Worm (Caenorhabditis elegans) whole organism, L1 larva: Measurements from ENCODE around the gene C13B4.1.

Experiments used
- Y116A8C.19 ChIP-seq: sonication (generic microtip); optimal IDR thresholded peaks from 2 replicates; lab custom pipeline; 2016; ENCODE audit warnings: missing compliant biosample characterization, missing genetic modification characterization, borderline replicate concordance
- aha-1 ChIP-seq: fragments of 150-350 bp; optimal IDR thresholded peaks from 2 replicates; lab custom pipeline; 2014; ENCODE audit warnings: missing biosample characterization, missing genetic modification characterization
- ama-1 ChIP-seq: fragments of 150-350 bp; optimal IDR thresholded peaks from 2 replicates; lab custom pipeline; 2014
- ceh-82 ChIP-seq, 3 experiments: fragments of 150-350 bp in 1 of 3; sonication (generic microtip) in 2 of 3; optimal IDR thresholded peaks; 2 replicates each; lab custom pipeline; 2014 to 2017; ENCODE audit warnings: missing biosample characterization in 3 of 3, missing genetic modification characterization in 3 of 3
- egl-27 ChIP-seq, 2 experiments: fragments of 150-350 bp in 1 of 2; sonication (generic microtip); optimal IDR thresholded peaks; 3 replicates each; lab custom pipeline; 2017 to 2018; ENCODE audit warnings: missing biosample characterization in 2 of 2, missing genetic modification characterization in 2 of 2, missing genetic modification reagents in 2 of 2
- irx-1 ChIP-seq: sonication (generic microtip); optimal IDR thresholded peaks from 2 replicates; lab custom pipeline; 2016; ENCODE audit warnings: missing genetic modification characterization, missing compliant biosample characterization
- jun-1 ChIP-seq: fragments of 150-350 bp; optimal IDR thresholded peaks from 2 replicates; lab custom pipeline; 2014; ENCODE audit warnings: missing biosample characterization, missing genetic modification reagents, missing genetic modification characterization
- lin-35 ChIP-seq, 2 experiments: fragments of 150-350 bp; optimal IDR thresholded peaks; 2 replicates each; lab custom pipeline; 2014; ENCODE audit warnings: missing biosample characterization in 2 of 2, missing genetic modification characterization in 2 of 2, missing genetic modification reagents in 2 of 2
- lsy-2 ChIP-seq, 2 experiments: fragments of 150-350 bp; optimal IDR thresholded peaks; 2 replicates each; lab custom pipeline; 2014; ENCODE audit warnings: missing biosample characterization in 2 of 2, missing genetic modification characterization in 2 of 2
- nhr-28 ChIP-seq: fragments of 150-350 bp; optimal IDR thresholded peaks from 2 replicates; lab custom pipeline; 2014; ENCODE audit warnings: missing biosample characterization, missing genetic modification characterization
- nhr-77 ChIP-seq: fragments of 150-350 bp; optimal IDR thresholded peaks from 2 replicates; lab custom pipeline; 2014; ENCODE audit warnings: missing biosample characterization, missing genetic modification characterization
- tbx-2 ChIP-seq: sonication (generic microtip); optimal IDR thresholded peaks from 2 replicates; lab custom pipeline; 2016; ENCODE audit warnings: missing genetic modification characterization, missing compliant biosample characterization
- unc-62 ChIP-seq: fragments of 150-350 bp; optimal IDR thresholded peaks from 2 replicates; lab custom pipeline; 2014; ENCODE audit warnings: missing biosample characterization, missing genetic modification reagents, missing genetic modification characterization
- ztf-11 ChIP-seq, 2 experiments: sonication (generic microtip); optimal IDR thresholded peaks; 2 replicates each; lab custom pipeline; 2016 to 2017; ENCODE audit warnings: missing genetic modification characterization in 2 of 2, missing biosample characterization in 1 of 2, missing compliant biosample characterization in 1 of 2

ce11 chrII:14525013-14525412 is 45.6 kb upstream of the C13B4.1 start, which contains the start of gene F57C2.4:
- TF ChIP-seq unc-62 (GFP tag; lab: Kevin White, UChicago) (no peak), aha-1 (tag; lab: Kevin White, UChicago) (no peak), irx-1 (tag; lab: Kevin White, UChicago) (no peak), tbx-2 (tag; lab: Kevin White, UChicago) (no peak), lsy-2 (tag; optimal IDR thresholded peaks at IDR 0.05; lab: Kevin White, UChicago) (no peak), ztf-11 (tag; optimal IDR thresholded peaks at IDR 0.05; lab: Kevin White, UChicago) (no peak), nhr-28 (tag; lab: Kevin White, UChicago) (no peak), ama-1 (lab: Kevin White, UChicago) (no peak), nhr-77 (tag; lab: Kevin White, UChicago) (no peak), Y116A8C.19 (no peak), lin-35 (GFP tag; optimal IDR thresholded peaks at IDR 0.05; lab: Kevin White, UChicago) (no peak), egl-27 (tag; optimal IDR thresholded peaks at IDR 0.05; lab: Kevin White, UChicago) (no peak), jun-1 (tag; lab: Kevin White, UChicago) (no peak), ceh-82 (tag; optimal IDR thresholded peaks at IDR 0.05; lab: Kevin White, UChicago) (no peak)
